Fruit fly (Drosophila melanogaster) whole organism, embryonic: ENCODE measurements around the gene CG3301.

Source experiments
- Adf1 ChIP-seq: fragments of 200-800 bp; sonication (Bioruptor generic); IDR thresholded peaks from 2 replicates; pipeline ENCODE4 v1.3.6; 2022; ENCODE audit warnings: missing biosample characterization, missing genetic modification characterization
- Bdp1 ChIP-seq: fragments of 200-800 bp; sonication (Bioruptor generic); optimal IDR thresholded peaks from 3 replicates; lab custom pipeline; 2016; ENCODE audit warnings: missing biosample characterization, missing genetic modification characterization
- CG10366 ChIP-seq: fragments of 200-800 bp; sonication (Bioruptor generic); IDR thresholded peaks from 2 replicates; pipeline ENCODE4 v1.3.6; 2022; ENCODE audit warnings: missing biosample characterization, missing genetic modification characterization
- CG12769 ChIP-seq: fragments of 200-800 bp; sonication (Bioruptor generic); optimal IDR thresholded peaks from 2 replicates; lab custom pipeline; 2019; ENCODE audit warnings: missing biosample characterization, mild to moderate bottlenecking, missing genetic modification characterization, moderate library complexity
- CG13287 ChIP-seq: fragments of 200-800 bp; sonication (Bioruptor generic); IDR thresholded peaks from 2 replicates; pipeline ENCODE4 v1.3.6; 2022; ENCODE audit warnings: missing biosample characterization, missing genetic modification characterization; ENCODE audit not compliant: partially characterized antibody
- CG13424 ChIP-seq: fragments of 200-800 bp; sonication (Bioruptor generic); optimal IDR thresholded peaks from 2 replicates; lab custom pipeline; 2019; ENCODE audit warnings: missing biosample characterization, mild to moderate bottlenecking, missing genetic modification characterization, moderate library complexity
- CG32767 ChIP-seq: fragments of 200-800 bp; sonication (Bioruptor generic); IDR thresholded peaks from 2 replicates; pipeline ENCODE4 v1.3.6; 2022; ENCODE audit warnings: missing biosample characterization, missing genetic modification characterization
- CG5245 ChIP-seq: fragments of 200-800 bp; sonication (Bioruptor generic); optimal IDR thresholded peaks from 3 replicates; lab custom pipeline; 2016; ENCODE audit warnings: missing biosample characterization, missing genetic modification characterization
- CG6689 ChIP-seq: fragments of 200-800 bp; sonication (Bioruptor generic); IDR thresholded peaks from 2 replicates; pipeline ENCODE4 v1.3.6; 2022; ENCODE audit warnings: missing biosample characterization, missing genetic modification characterization
- CG6791 ChIP-seq: fragments of 200-800 bp; sonication (Bioruptor generic); IDR thresholded peaks from 3 replicates; pipeline ENCODE4 v1.3.6; 2022; ENCODE audit warnings: missing biosample characterization, missing genetic modification characterization; ENCODE audit not compliant: partially characterized antibody
- CG6854 ChIP-seq: fragments of 200-800 bp; sonication (Bioruptor generic); optimal IDR thresholded peaks from 3 replicates; lab custom pipeline; 2017; ENCODE audit warnings: missing biosample characterization, mild to moderate bottlenecking, missing genetic modification characterization
- CG7745 ChIP-seq: fragments of 200-800 bp; sonication (Bioruptor generic); optimal IDR thresholded peaks from 2 replicates; lab custom pipeline; 2018; ENCODE audit warnings: missing biosample characterization, mild to moderate bottlenecking, missing genetic modification characterization, moderate library complexity
- CG9437 ChIP-seq: fragments of 200-800 bp; sonication (Bioruptor generic); optimal IDR thresholded peaks from 2 replicates; lab custom pipeline; 2018; ENCODE audit warnings: missing biosample characterization, mild to moderate bottlenecking, missing genetic modification characterization
- CkIIα-i1 ChIP-seq: fragments of 200-800 bp; sonication (Bioruptor generic); IDR thresholded peaks from 2 replicates; pipeline ENCODE4 v1.3.6; 2022; ENCODE audit warnings: missing biosample characterization, missing genetic modification characterization
- Dfd ChIP-seq, 2 experiments: fragments of >200 bp; optimal IDR thresholded peaks; 2 replicates each; lab custom pipeline; 2017; ENCODE audit warnings: missing biosample characterization in 2 of 2, missing genetic modification characterization in 2 of 2
- Dp ChIP-seq: fragments of 200-800 bp; sonication (Bioruptor generic); optimal IDR thresholded peaks from 2 replicates; lab custom pipeline; 2018; ENCODE audit warnings: missing biosample characterization, mild to moderate bottlenecking, missing genetic modification characterization, moderate library complexity
- ERR ChIP-seq: fragments of 200-800 bp; sonication (Bioruptor generic); optimal IDR thresholded peaks from 2 replicates; lab custom pipeline; 2016; ENCODE audit warnings: missing biosample characterization, missing genetic modification characterization
- Ets97D ChIP-seq: fragments of 200-800 bp; sonication (Bioruptor generic); optimal IDR thresholded peaks from 3 replicates; lab custom pipeline; 2016; ENCODE audit warnings: missing biosample characterization, missing genetic modification characterization
- HLH54F ChIP-seq: fragments of 200-800 bp; sonication (Bioruptor generic); optimal IDR thresholded peaks from 3 replicates; lab custom pipeline; 2016; ENCODE audit warnings: missing biosample characterization, missing genetic modification characterization
- Lpt ChIP-seq: fragments of >200 bp; optimal IDR thresholded peaks from 2 replicates; lab custom pipeline; 2018; ENCODE audit warnings: missing biosample characterization, missing genetic modification characterization
- Mad ChIP-seq: fragments of 200-800 bp; sonication (Bioruptor generic); optimal IDR thresholded peaks from 2 replicates; lab custom pipeline; 2016; ENCODE audit warnings: missing biosample characterization, missing genetic modification characterization
- Mes4 ChIP-seq: fragments of 200-800 bp; sonication (Bioruptor generic); optimal IDR thresholded peaks from 2 replicates; lab custom pipeline; 2016; ENCODE audit warnings: missing biosample characterization, missing genetic modification characterization
- Mrtf ChIP-seq: fragments of 200-800 bp; sonication (Bioruptor generic); IDR thresholded peaks from 3 replicates; pipeline ENCODE4 v1.3.6; 2022; ENCODE audit warnings: missing biosample characterization, missing genetic modification characterization
- NfI ChIP-seq: fragments of 200-800 bp; sonication (Bioruptor generic); optimal IDR thresholded peaks from 3 replicates; lab custom pipeline; 2018; ENCODE audit warnings: missing biosample characterization, mild to moderate bottlenecking, missing genetic modification characterization, moderate library complexity
- Optix ChIP-seq: fragments of 200-800 bp; sonication (Bioruptor generic); IDR thresholded peaks from 3 replicates; pipeline ENCODE4 v1.3.6; 2022; ENCODE audit warnings: missing biosample characterization, missing genetic modification characterization
- Pdp1 ChIP-seq, 2 experiments: fragments of 200-800 bp; sonication (Bioruptor generic); optimal IDR thresholded peaks; 3 replicates each; lab custom pipeline; 2016; ENCODE audit warnings: missing biosample characterization in 2 of 2, missing genetic modification characterization in 2 of 2, mild to moderate bottlenecking in 1 of 2, moderate library complexity in 1 of 2
- Ptx1 ChIP-seq: fragments of 200-800 bp; sonication (Bioruptor generic); IDR thresholded peaks from 2 replicates; pipeline ENCODE4 v1.3.6; 2022; ENCODE audit warnings: missing biosample characterization, missing genetic modification characterization
- Ravus ChIP-seq: fragments of 200-800 bp; sonication (Bioruptor generic); IDR thresholded peaks from 2 replicates; pipeline ENCODE4 v1.3.6; 2022; ENCODE audit warnings: missing biosample characterization, missing genetic modification characterization
- Scr ChIP-seq: fragments of 200-800 bp; sonication (Bioruptor generic); IDR thresholded peaks from 2 replicates; pipeline ENCODE4 v1.3.6; 2022; ENCODE audit warnings: missing biosample characterization, missing genetic modification characterization; ENCODE audit not compliant: partially characterized antibody
- amos ChIP-seq: fragments of 200-800 bp; sonication (Bioruptor generic); IDR thresholded peaks from 2 replicates; pipeline ENCODE4 v1.3.6; 2022; ENCODE audit warnings: missing biosample characterization, missing genetic modification characterization; ENCODE audit not compliant: partially characterized antibody
- az2 ChIP-seq: fragments of 200-800 bp; sonication (Bioruptor generic); optimal IDR thresholded peaks from 3 replicates; lab custom pipeline; 2016; ENCODE audit warnings: missing biosample characterization, missing genetic modification characterization
- bigmax ChIP-seq: fragments of 200-800 bp; sonication (Bioruptor generic); optimal IDR thresholded peaks from 2 replicates; lab custom pipeline; 2018; ENCODE audit warnings: missing biosample characterization, mild to moderate bottlenecking, missing genetic modification characterization
- bowl ChIP-seq: fragments of 200-800 bp; sonication (Bioruptor generic); IDR thresholded peaks from 2 replicates; pipeline ENCODE4 v1.3.6; 2022; ENCODE audit warnings: missing biosample characterization, missing genetic modification characterization
- chif ChIP-seq, 2 experiments: fragments of 200-800 bp; sonication (Bioruptor generic); optimal IDR thresholded peaks; 3 replicates each; lab custom pipeline; 2016; ENCODE audit warnings: missing biosample characterization in 2 of 2, missing genetic modification characterization in 2 of 2
- chn ChIP-seq: fragments of 200-800 bp; sonication (Bioruptor generic); optimal IDR thresholded peaks from 2 replicates; lab custom pipeline; 2016; ENCODE audit warnings: missing biosample characterization, missing genetic modification characterization
- danr ChIP-seq: fragments of 200-800 bp; sonication (Bioruptor generic); IDR thresholded peaks from 2 replicates; pipeline ENCODE4 v1.3.6; 2022; ENCODE audit warnings: missing biosample characterization, missing genetic modification characterization
- ewg ChIP-seq: fragments of 200-800 bp; sonication (Bioruptor generic); optimal IDR thresholded peaks from 3 replicates; lab custom pipeline; 2017; ENCODE audit warnings: mild to moderate bottlenecking, missing biosample characterization, missing genetic modification reagents, missing genetic modification characterization
- fd102C ChIP-seq: fragments of 200-800 bp; sonication (Bioruptor generic); optimal IDR thresholded peaks from 2 replicates; lab custom pipeline; 2018; ENCODE audit warnings: missing biosample characterization, mild to moderate bottlenecking, missing genetic modification characterization, moderate library complexity
- fu2 ChIP-seq: fragments of 200-800 bp; sonication (Bioruptor generic); optimal IDR thresholded peaks from 2 replicates; lab custom pipeline; 2016; ENCODE audit warnings: missing biosample characterization, missing genetic modification characterization
- gem ChIP-seq: fragments of 200-800 bp; sonication (Bioruptor generic); optimal IDR thresholded peaks from 2 replicates; lab custom pipeline; 2019; ENCODE audit warnings: missing biosample characterization, mild to moderate bottlenecking, missing genetic modification characterization, moderate library complexity
- jing ChIP-seq: fragments of 200-800 bp; sonication (Bioruptor generic); optimal IDR thresholded peaks from 2 replicates; lab custom pipeline; 2018; ENCODE audit warnings: missing biosample characterization, mild to moderate bottlenecking, missing genetic modification characterization
- kah ChIP-seq: fragments of 200-800 bp; sonication (Bioruptor generic); optimal IDR thresholded peaks from 2 replicates; lab custom pipeline; 2018; ENCODE audit warnings: missing biosample characterization, mild to moderate bottlenecking, missing genetic modification characterization
- ken ChIP-seq: fragments of 200-800 bp; sonication (Bioruptor generic); IDR thresholded peaks from 3 replicates; pipeline ENCODE4 v1.3.6; 2022; ENCODE audit warnings: missing biosample characterization, missing genetic modification characterization
- luna ChIP-seq: fragments of 200-800 bp; sonication (Bioruptor generic); optimal IDR thresholded peaks from 2 replicates; lab custom pipeline; 2016; ENCODE audit warnings: missing biosample characterization, missing genetic modification characterization
- peb ChIP-seq: fragments of 200-800 bp; sonication (Bioruptor generic); IDR thresholded peaks from 2 replicates; pipeline ENCODE4 v1.3.6; 2022; ENCODE audit warnings: missing biosample characterization, missing genetic modification characterization
- pfk ChIP-seq: fragments of 200-800 bp; sonication (Bioruptor generic); optimal IDR thresholded peaks from 2 replicates; lab custom pipeline; 2018; ENCODE audit warnings: missing biosample characterization, mild to moderate bottlenecking, missing genetic modification characterization, moderate library complexity
- scrt ChIP-seq: fragments of 200-800 bp; sonication (Bioruptor generic); optimal IDR thresholded peaks from 2 replicates; lab custom pipeline; 2018; ENCODE audit warnings: missing biosample characterization, mild to moderate bottlenecking, missing genetic modification characterization, moderate library complexity
- seq ChIP-seq: fragments of 200-800 bp; sonication (Bioruptor generic); IDR thresholded peaks from 2 replicates; pipeline ENCODE4 v1.3.6; 2022; ENCODE audit warnings: missing biosample characterization, missing genetic modification characterization
- sr ChIP-seq: fragments of 200-800 bp; sonication (Bioruptor generic); IDR thresholded peaks from 3 replicates; pipeline ENCODE4 v1.3.6; 2022; ENCODE audit warnings: missing biosample characterization, missing genetic modification characterization
- tgo ChIP-seq: fragments of 200-800 bp; sonication (Bioruptor generic); IDR thresholded peaks from 3 replicates; pipeline ENCODE4 v1.3.6; 2022; ENCODE audit warnings: missing biosample characterization, missing genetic modification characterization
- ttk ChIP-seq: fragments of 200-800 bp; sonication (Bioruptor generic); IDR thresholded peaks from 2 replicates; pipeline ENCODE4 v2.1.2; 2022; ENCODE audit warnings: missing biosample characterization, missing genetic modification characterization

The CG3301 gene

DNA sequence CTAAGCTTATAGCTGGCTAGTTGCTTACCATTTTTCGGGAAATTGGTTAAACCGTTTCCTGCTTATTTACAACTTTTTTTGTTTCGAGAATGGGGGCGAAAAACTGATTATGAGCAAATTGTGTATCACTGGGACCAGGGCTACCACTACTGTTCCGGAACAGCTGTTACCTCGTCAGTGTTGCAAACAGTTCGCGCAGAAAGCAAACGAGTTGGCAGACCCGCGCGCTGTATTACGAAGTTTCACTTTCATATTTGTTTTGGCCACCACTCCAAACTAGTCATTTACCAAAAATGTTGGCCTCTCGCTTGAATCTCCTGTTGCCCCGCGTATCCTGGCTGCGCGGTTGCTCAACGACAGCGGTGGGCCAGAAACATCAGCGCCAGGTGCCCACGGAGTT lies 6.1 kb downstream of the CG3301 start, which contains the start of the genes AP-2sigma and Idi (continued):
- TF ChIP-seq seq (no peak), luna (GFP tag; lab: Kevin White, UChicago) (no peak), chif (GFP tag; optimal IDR thresholded peaks at IDR 0.05; lab: Kevin White, UChicago) (no peak), Mad (no peak), CG32767 (GFP tag; lab: Robert Waterston, UW) (peak; percentile 67; the same call in 1 of the 2 replicates), CG5245 (GFP tag; lab: Kevin White, UChicago) (no peak), CG13424 (no peak), chn (GFP tag; lab: Kevin White, UChicago) (peak; percentile 35), scrt (GFP tag; lab: Kevin White, UChicago) (no peak), Ptx1 (GFP tag; lab: Robert Waterston, UW) (peak; percentile 19; the same call in 1 of the 2 replicates), CG6689 (GFP tag; lab: Robert Waterston, UW) (no peak), jing (GFP tag; lab: Kevin White, UChicago) (no peak), bigmax (GFP tag; lab: Kevin White, UChicago) (no peak), CG12769 (tag; lab: Kevin White, UChicago) (no peak), Lpt (GFP tag; lab: Kevin White, UChicago) (no peak), CG9437 (GFP tag; lab: Kevin White, UChicago) (peak; percentile 55), Dfd (GFP tag; optimal IDR thresholded peaks at IDR 0.05; lab: Kevin White, UChicago) (no peak), Ets97D (GFP tag; lab: Kevin White, UChicago) (peak; percentile 46), fu2 (GFP tag; lab: Kevin White, UChicago) (peak; percentile 4), HLH54F (peak; percentile 10), bowl (no peak), tgo (no peak), CG13287 (GFP tag; lab: Robert Waterston, UW) (peak; percentile 51; the same call in 1 of the 2 replicates), CG6854 (no peak), Optix (GFP tag; lab: Robert Waterston, UW) (no peak), Adf1 (GFP tag; lab: Robert Waterston, UW) (no peak), Bdp1 (peak; percentile 25), Ravus (no peak), CG7745 (tag; lab: Kevin White, UChicago) (no peak), Mes4 (GFP tag; lab: Kevin White, UChicago) (peak; percentile 16), pfk (GFP tag; lab: Kevin White, UChicago) (peak; percentile 1), danr (GFP tag; lab: Robert Waterston, UW) (no peak), peb (no peak), kah (GFP tag; lab: Kevin White, UChicago) (no peak), sr (GFP tag; lab: Robert Waterston, UW) (peak; percentile 61; the same call in 2 of the 3 replicates), CkIIα-i1 (GFP tag; lab: Robert Waterston, UW) (no peak), CG10366 (GFP tag; lab: Robert Waterston, UW) (peak; percentile 32; the same call in 1 of the 2 replicates), CG6791 (GFP tag; lab: Robert Waterston, UW) (0 out of 3 replicates have a peak, but pooled peaks have one; percentile 49), ERR (peak; percentile 0), ttk (no peak), Pdp1 (GFP tag; optimal IDR thresholded peaks at IDR 0.05; lab: Kevin White, UChicago) (peak in 1 of 2 experiments; percentile 86), NfI (GFP tag; lab: Kevin White, UChicago) (peak; percentile 20), Scr (GFP tag; lab: Robert Waterston, UW) (0 out of 2 replicates have a peak, but pooled peaks have one; percentile 14), amos (GFP tag; lab: Robert Waterston, UW) (peak; percentile 42; the same call in 1 of the 2 replicates), ewg (GFP tag; lab: Kevin White, UChicago) (peak; percentile 11), fd102C (GFP tag; lab: Kevin White, UChicago) (no peak), Dp (GFP tag; lab: Kevin White, UChicago) (peak; percentile 66), ken (GFP tag; lab: Robert Waterston, UW) (0 out of 3 replicates have a peak, but pooled peaks have one; percentile 38), az2 (no peak), Mrtf (GFP tag; lab: Robert Waterston, UW) (peak; percentile 23; the same call in 1 of the 3 replicates), gem (no peak)
